Fruit fly (Drosophila melanogaster) whole organism, pupa: ENCODE measurements around the gene drl.

Source experiments
- CG12605 ChIP-seq: fragments of 200-800 bp; sonication (Bioruptor generic); IDR thresholded peaks from 2 replicates; pipeline ENCODE4 v1.3.6; 2022; ENCODE audit warnings: missing biosample characterization, missing genetic modification characterization
- CG17806 ChIP-seq: fragments of 200-800 bp; sonication (Bioruptor generic); optimal IDR thresholded peaks from 2 replicates; lab custom pipeline; 2018; ENCODE audit warnings: missing biosample characterization, mild to moderate bottlenecking, missing genetic modification characterization, moderate library complexity
- CG34367 ChIP-seq: fragments of 200-800 bp; sonication (Bioruptor generic); optimal IDR thresholded peaks from 2 replicates; lab custom pipeline; 2018; ENCODE audit warnings: missing biosample characterization, mild to moderate bottlenecking, missing genetic modification characterization
- CG4496 ChIP-seq: fragments of 200-800 bp; sonication (Bioruptor generic); IDR thresholded peaks from 3 replicates; pipeline ENCODE4 v1.3.6; 2022; ENCODE audit warnings: missing biosample characterization, missing genetic modification characterization
- CG8301 ChIP-seq: fragments of 200-800 bp; sonication (Bioruptor generic); optimal IDR thresholded peaks from 2 replicates; lab custom pipeline; 2018; ENCODE audit warnings: missing biosample characterization, mild to moderate bottlenecking, missing genetic modification characterization
- Pif1B ChIP-seq: fragments of 200-800 bp; sonication (Bioruptor generic); optimal IDR thresholded peaks from 3 replicates; lab custom pipeline; 2016; ENCODE audit warnings: missing biosample characterization, missing genetic modification characterization
- gl ChIP-seq: fragments of 200-800 bp; sonication (Bioruptor generic); optimal IDR thresholded peaks from 2 replicates; lab custom pipeline; 2018; ENCODE audit warnings: missing biosample characterization, mild to moderate bottlenecking, missing genetic modification characterization

dm6 chr2L:19164933-19165813 is 25.0 kb upstream of the drl start:
- TF ChIP-seq Pif1B (GFP tag; lab: Kevin White, UChicago), result peak; percentile 86
- TF ChIP-seq CG12605 (GFP tag; lab: Robert Waterston, UW), result peak; percentile 96
- peak; percentile 85 for TF ChIP-seq gl
- peak; percentile 92 for TF ChIP-seq CG17806 (tag; lab: Kevin White, UChicago)
- peak; percentile 84 for TF ChIP-seq CG34367 (tag; lab: Kevin White, UChicago)
- TF ChIP-seq CG8301, result peak; percentile 99
- peak; percentile 98 for TF ChIP-seq CG4496 (GFP tag; lab: Robert Waterston, UW)
